Fruit fly (Drosophila melanogaster): ENCODE data around the gene REPTOR-BP.

REPTOR-BP gene

dm6 chr2L:10230455-10230854 lies 33.5 kb upstream of the REPTOR-BP start (continued):
- TF ChIP-seq so (GFP tag; IDR thresholded peaks at IDR 0.05): no peak
- no peak for TF ChIP-seq Hey (tag; optimal IDR thresholded peaks at IDR 0.05)
- TF ChIP-seq ftz-f1 (GFP tag; optimal IDR thresholded peaks at IDR 0.05): no peak
- no peak for TF ChIP-seq D (optimal IDR thresholded peaks at IDR 0.05)
- TF ChIP-seq D (GFP tag; optimal IDR thresholded peaks at IDR 0.05): no peak
- no peak for TF ChIP-seq CG12155 (GFP tag; optimal IDR thresholded peaks at IDR 0.05)
- no peak for TF ChIP-seq Ets65A (GFP tag)
- no peak for TF ChIP-seq al (GFP tag; IDR thresholded peaks at IDR 0.05)
- no peak for TF ChIP-seq Gsc (GFP tag; IDR thresholded peaks at IDR 0.05)
- TF ChIP-seq Ssrp (tag; optimal IDR thresholded peaks at IDR 0.05): no peak
- no peak for TF ChIP-seq Blimp-1 (GFP tag; optimal IDR thresholded peaks at IDR 0.05)
- TF ChIP-seq CG2678 (tag; optimal IDR thresholded peaks at IDR 0.05): no peak
- TF ChIP-seq CG33557 (GFP tag; optimal IDR thresholded peaks at IDR 0.05): no peak
- no peak for TF ChIP-seq Xbp1 (GFP tag; optimal IDR thresholded peaks at IDR 0.05)
- no peak for TF ChIP-seq insv (GFP tag; optimal IDR thresholded peaks at IDR 0.05)
- TF ChIP-seq CG1233 (GFP tag; optimal IDR thresholded peaks at IDR 0.05): no peak
- no peak for TF ChIP-seq cas (GFP tag; IDR thresholded peaks at IDR 0.05)
- TF ChIP-seq CG11723 (GFP tag; optimal IDR thresholded peaks at IDR 0.05): no peak
- no peak for TF ChIP-seq dm (GFP tag; optimal IDR thresholded peaks at IDR 0.05)
- TF ChIP-seq CG17361 (GFP tag; IDR thresholded peaks at IDR 0.05): 0 out of 3 replicates have a peak, but pooled peaks have one; percentile 10
- TF ChIP-seq btn (GFP tag; optimal IDR thresholded peaks at IDR 0.05): no peak
- peak; percentile 37; the same call in 1 of the 2 replicates for TF ChIP-seq inv (GFP tag; IDR thresholded peaks at IDR 0.05; ENCODE audit: partially characterized antibody)
- TF ChIP-seq lbe (GFP tag; optimal IDR thresholded peaks at IDR 0.05): no peak
- no peak for TF ChIP-seq CG5245 (GFP tag; optimal IDR thresholded peaks at IDR 0.05)
- TF ChIP-seq wdn (GFP tag; IDR thresholded peaks at IDR 0.05): no peak
- TF ChIP-seq CG8924 (tag; optimal IDR thresholded peaks at IDR 0.05): no peak
- no peak for TF ChIP-seq sens-2 (GFP tag; IDR thresholded peaks at IDR 0.05)
- TF ChIP-seq h (optimal IDR thresholded peaks at IDR 0.05): no peak
- TF ChIP-seq chif (GFP tag; optimal IDR thresholded peaks at IDR 0.05): no peak
- no peak for TF ChIP-seq Ravus (GFP tag; IDR thresholded peaks at IDR 0.05)
- TF ChIP-seq az2 (GFP tag; optimal IDR thresholded peaks at IDR 0.05): no peak
- no peak for TF ChIP-seq shn (GFP tag; optimal IDR thresholded peaks at IDR 0.05)
- no peak for TF ChIP-seq CG12104 (GFP tag; optimal IDR thresholded peaks at IDR 0.05)
- TF ChIP-seq CG32772 (GFP tag; IDR thresholded peaks at IDR 0.05): no peak
- TF ChIP-seq CG8290 (GFP tag; optimal IDR thresholded peaks at IDR 0.05): peak; percentile 81
- TF ChIP-seq CG8290 (tag; optimal IDR thresholded peaks at IDR 0.05): peak; percentile 25 to 72
- no peak for TF ChIP-seq ewg (GFP tag; optimal IDR thresholded peaks at IDR 0.05)
- TF ChIP-seq Fer1 (GFP tag; optimal IDR thresholded peaks at IDR 0.05): no peak
- TF ChIP-seq amos (GFP tag; IDR thresholded peaks at IDR 0.05; ENCODE audit: partially characterized antibody): no peak; the same call in 1 of the 2 replicates
- TF ChIP-seq CG1024 (GFP tag; IDR thresholded peaks at IDR 0.05): no peak
- TF ChIP-seq z (GFP tag; IDR thresholded peaks at IDR 0.05): no peak
- TF ChIP-seq chn (GFP tag; optimal IDR thresholded peaks at IDR 0.05): no peak
- TF ChIP-seq lilli (GFP tag; optimal IDR thresholded peaks at IDR 0.05): no peak
- no peak for TF ChIP-seq H2.0 (GFP tag; IDR thresholded peaks at IDR 0.05)
- no peak for TF ChIP-seq CG4360 (GFP tag; IDR thresholded peaks at IDR 0.05)
- TF ChIP-seq Sry-δ (GFP tag; optimal IDR thresholded peaks at IDR 0.05): peak; percentile 56
- peak; percentile 44; the same call in 2 of the 3 replicates for TF ChIP-seq vnd (GFP tag; IDR thresholded peaks at IDR 0.05; ENCODE audit: partially characterized antibody)
- no peak for TF ChIP-seq lab (GFP tag; optimal IDR thresholded peaks at IDR 0.05)
- peak; percentile 55 for TF ChIP-seq Dref (GFP tag; IDR thresholded peaks at IDR 0.05)
- TF ChIP-seq Bteb2 (GFP tag; optimal IDR thresholded peaks at IDR 0.05): no peak
- peak; percentile 64 for TF ChIP-seq Scr (GFP tag; IDR thresholded peaks at IDR 0.05; ENCODE audit: partially characterized antibody)
- TF ChIP-seq CG1602 (GFP tag; optimal IDR thresholded peaks at IDR 0.05): no peak
- TF ChIP-seq disco-r (GFP tag; optimal IDR thresholded peaks at IDR 0.05): no peak
- TF ChIP-seq fru (optimal IDR thresholded peaks at IDR 0.05): no peak
